Fruit fly (Drosophila melanogaster): ENCODE data around the gene CG31678.

The CG31678 gene

DNA sequence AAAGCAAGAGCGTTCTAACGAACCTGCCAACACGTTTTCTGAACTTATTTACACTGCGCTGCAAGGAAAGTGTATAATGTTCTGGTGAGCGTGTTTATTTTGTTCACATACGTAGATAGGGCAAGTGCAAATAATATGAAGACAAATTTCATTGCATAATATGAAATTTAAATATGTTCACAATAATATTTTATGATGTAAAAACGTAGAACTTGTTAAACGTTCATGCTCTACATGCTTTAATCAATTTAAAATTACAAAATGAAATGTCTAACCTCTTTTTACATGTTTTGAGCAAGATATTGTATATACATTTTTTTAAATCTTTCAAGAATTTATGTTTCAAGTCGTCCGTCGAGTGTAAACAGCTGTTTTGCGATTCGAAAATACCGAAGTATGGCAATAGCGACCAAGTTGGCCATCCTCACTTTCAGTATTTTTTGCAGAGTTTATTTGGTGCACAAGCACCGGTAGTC lies 30.3 kb downstream of the CG31678 start, which contains the start of the genes phr6-4 and CG2608 (continued):
- TF ChIP-seq eg (GFP tag; IDR thresholded peaks at IDR 0.05) (peak; percentile 87), CG8632 (GFP tag; optimal IDR thresholded peaks at IDR 0.05) (peak; percentile 93), Eip75B (GFP tag; optimal IDR thresholded peaks at IDR 0.05) (peak; percentile 93), vri (GFP tag; optimal IDR thresholded peaks at IDR 0.05) (peak; percentile 87), ss (GFP tag; optimal IDR thresholded peaks at IDR 0.05) (peak in 1 of 2 experiments; percentile 94), Hr4 (GFP tag; optimal IDR thresholded peaks at IDR 0.05) (peak; percentile 95), CG31627 (GFP tag; optimal IDR thresholded peaks at IDR 0.05) (peak; percentile 93), Sox14 (GFP tag; optimal IDR thresholded peaks at IDR 0.05) (peak; percentile 94), CG6792 (GFP tag; optimal IDR thresholded peaks at IDR 0.05) (peak; percentile 91), cyc (GFP tag; optimal IDR thresholded peaks at IDR 0.05) (peak; percentile 92), CG6276 (GFP tag; optimal IDR thresholded peaks at IDR 0.05) (no peak), CG8319 (GFP tag; optimal IDR thresholded peaks at IDR 0.05) (peak; percentile 88), esn (GFP tag; optimal IDR thresholded peaks at IDR 0.05) (peak; percentile 96), dac (GFP tag; optimal IDR thresholded peaks at IDR 0.05) (peak; percentile 87), Lpt (GFP tag; optimal IDR thresholded peaks at IDR 0.05) (peak; percentile 91), OdsH (GFP tag; optimal IDR thresholded peaks at IDR 0.05) (peak; percentile 95), lz (GFP tag; optimal IDR thresholded peaks at IDR 0.05) (peak; percentile 95), CG16779 (tag; optimal IDR thresholded peaks at IDR 0.05) (peak; percentile 89), CG8119 (GFP tag; IDR thresholded peaks at IDR 0.05) (peak; percentile 95), spab (GFP tag; optimal IDR thresholded peaks at IDR 0.05) (peak; percentile 91), CG6163 (GFP tag; IDR thresholded peaks at IDR 0.05) (peak; percentile 90), CG6808 (GFP tag; optimal IDR thresholded peaks at IDR 0.05) (peak; percentile 92), fkh (GFP tag; optimal IDR thresholded peaks at IDR 0.05) (peak; percentile 89), Blimp-1 (GFP tag; optimal IDR thresholded peaks at IDR 0.05) (peak; percentile 86), Gug (GFP tag; IDR thresholded peaks at IDR 0.05) (peak; percentile 88), CG34406 (GFP tag; optimal IDR thresholded peaks at IDR 0.05) (peak; percentile 92)

DNA sequence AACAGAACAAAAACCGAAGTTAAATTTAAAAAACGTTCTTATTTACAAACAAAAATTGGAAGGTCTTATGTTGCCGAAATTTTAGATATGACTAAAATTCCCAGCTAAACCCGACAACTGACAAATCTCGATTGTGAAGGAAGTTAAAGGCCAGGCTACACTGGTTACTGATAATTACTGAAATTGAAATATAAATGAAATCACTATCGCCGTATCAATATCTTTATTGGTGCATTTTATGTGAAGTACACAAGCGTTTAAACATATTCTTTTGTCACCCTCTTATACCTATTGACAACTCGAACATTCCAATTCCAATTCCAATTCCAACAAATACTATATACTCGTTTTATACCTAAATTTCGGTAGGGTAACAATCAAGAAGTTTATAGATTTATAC lies 32.6 kb downstream of the CG31678 start, which contains the start of gene CG17470:
Gene CG17470, minus strand, starts transcription at position 101 of the 400 bp plus-strand sequence.
- TF ChIP-seq Ets96B (tag; optimal IDR thresholded peaks at IDR 0.05) (no peak), CG10669 (GFP tag; optimal IDR thresholded peaks at IDR 0.05) (no peak), Hr38 (GFP tag; optimal IDR thresholded peaks at IDR 0.05) (no peak), net (GFP tag; optimal IDR thresholded peaks at IDR 0.05) (no peak), Eip78C (GFP tag) (no peak), Eip93F (GFP tag; optimal IDR thresholded peaks at IDR 0.05) (no peak), CG3919 (GFP tag; optimal IDR thresholded peaks at IDR 0.05) (no peak), CG3032 (tag; optimal IDR thresholded peaks at IDR 0.05) (no peak), CG1621 (tag; optimal IDR thresholded peaks at IDR 0.05) (no peak), CG11902 (GFP tag; optimal IDR thresholded peaks at IDR 0.05) (no peak), CG10631 (GFP tag; optimal IDR thresholded peaks at IDR 0.05) (no peak), eg (GFP tag; IDR thresholded peaks at IDR 0.05) (no peak), acj6 (GFP tag; optimal IDR thresholded peaks at IDR 0.05) (no peak), CG8319 (GFP tag; optimal IDR thresholded peaks at IDR 0.05) (no peak), cyc (GFP tag; optimal IDR thresholded peaks at IDR 0.05) (no peak), CG32006 (GFP tag; optimal IDR thresholded peaks at IDR 0.05) (no peak), CG8632 (GFP tag; optimal IDR thresholded peaks at IDR 0.05) (no peak), CG7368 (GFP tag; optimal IDR thresholded peaks at IDR 0.05) (no peak), CG16779 (tag; optimal IDR thresholded peaks at IDR 0.05) (no peak)

DNA sequence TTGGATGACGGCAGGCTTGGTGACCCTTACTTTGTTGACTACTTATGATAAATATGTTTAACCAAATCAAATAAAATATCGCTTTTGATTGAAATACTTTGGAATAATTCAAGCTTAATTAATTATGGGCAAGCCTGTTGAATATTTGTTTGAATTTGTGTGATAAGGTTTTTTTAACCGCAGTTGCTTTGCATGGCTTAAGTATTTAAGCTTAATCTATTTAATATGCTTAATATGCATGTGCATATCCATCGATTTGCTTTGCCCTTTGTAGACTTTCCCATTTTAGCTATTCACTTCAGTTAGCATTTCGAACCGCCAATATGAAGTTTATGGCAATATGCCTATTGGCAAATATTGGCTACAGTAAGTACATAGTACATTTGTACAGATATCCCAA lies 35.1 kb downstream of the CG31678 start, which contains the start of gene Sfp38D:
Gene Sfp38D, plus strand, starts transcription at position 301 of the 400 bp plus-strand sequence.
- no peak for TF ChIP-seq Sox14 (GFP tag; optimal IDR thresholded peaks at IDR 0.05)
- no peak for TF ChIP-seq CG10631 (GFP tag; optimal IDR thresholded peaks at IDR 0.05)
- TF ChIP-seq fd59A (GFP tag; optimal IDR thresholded peaks at IDR 0.05), result no peak
- TF ChIP-seq CG8119 (GFP tag; IDR thresholded peaks at IDR 0.05), result no peak
- no peak for TF ChIP-seq CG6276 (GFP tag; optimal IDR thresholded peaks at IDR 0.05)
- TF ChIP-seq dac (GFP tag; optimal IDR thresholded peaks at IDR 0.05), result no peak
- TF ChIP-seq cyc (GFP tag; optimal IDR thresholded peaks at IDR 0.05), result no peak
- TF ChIP-seq CG8319 (GFP tag; optimal IDR thresholded peaks at IDR 0.05), result no peak
- TF ChIP-seq vri (GFP tag; optimal IDR thresholded peaks at IDR 0.05), result no peak
- no peak for TF ChIP-seq CG8632 (GFP tag; optimal IDR thresholded peaks at IDR 0.05)
- no peak for TF ChIP-seq Met (GFP tag; optimal IDR thresholded peaks at IDR 0.05)
- TF ChIP-seq Sox15 (GFP tag; optimal IDR thresholded peaks at IDR 0.05), result no peak
- no peak for TF ChIP-seq spab (GFP tag; optimal IDR thresholded peaks at IDR 0.05)
- no peak for TF ChIP-seq Ets21C (GFP tag; optimal IDR thresholded peaks at IDR 0.05)
- TF ChIP-seq CG10669 (GFP tag; optimal IDR thresholded peaks at IDR 0.05), result no peak
- no peak for TF ChIP-seq CG4318 (GFP tag; optimal IDR thresholded peaks at IDR 0.05)
- TF ChIP-seq Eip78C (GFP tag), result no peak
- no peak for TF ChIP-seq CG15336 (GFP tag; IDR thresholded peaks at IDR 0.05)
- no peak for TF ChIP-seq CG6792 (GFP tag; optimal IDR thresholded peaks at IDR 0.05)

Measured in whole organism, prepupa.